Worm (Caenorhabditis elegans) whole organism, young adult: Measurements from ENCODE around the gene Y105C5B.18.

Experiments used
- F52B5.7 ChIP-seq: sonication (generic microtip); optimal IDR thresholded peaks from 2 replicates; lab custom pipeline; 2016; ENCODE audit warnings: mild to moderate bottlenecking, missing genetic modification characterization, missing compliant biosample characterization
- F55B11.4 ChIP-seq: sonication (generic microtip); optimal IDR thresholded peaks from 2 replicates; lab custom pipeline; 2016; ENCODE audit warnings: missing compliant biosample characterization, missing genetic modification characterization, borderline replicate concordance; ENCODE audit not compliant: insufficient read depth
- Y53G8AR.9 ChIP-seq: fragments of 200-800 bp; sonication (Bioruptor generic); conservative IDR thresholded peaks from 2 replicates; pipeline ENCODE4 v1.3.6; 2022; ENCODE audit warnings: missing genetic modification reagents, missing genetic modification characterization, missing compliant biosample characterization
- Y95B8A.8 ChIP-seq: fragments of 200-800 bp; sonication (Bioruptor generic); IDR thresholded peaks from 2 replicates; pipeline ENCODE4 v1.3.6; 2022; ENCODE audit warnings: missing genetic modification reagents, missing genetic modification characterization, missing compliant biosample characterization
- attf-3 ChIP-seq: fragments of 200-800 bp; sonication (Bioruptor generic); conservative IDR thresholded peaks from 2 replicates; pipeline ENCODE4 v1.3.6; 2022; ENCODE audit warnings: missing genetic modification reagents, missing genetic modification characterization, missing compliant biosample characterization
- attf-6 ChIP-seq: fragments of 200-800 bp; sonication (Bioruptor generic); IDR thresholded peaks from 2 replicates; pipeline ENCODE4 v1.3.6; 2022; ENCODE audit warnings: missing genetic modification reagents, missing genetic modification characterization, missing compliant biosample characterization
- ceh-40 ChIP-seq: fragments of 200-800 bp; sonication (Bioruptor generic); IDR thresholded peaks from 2 replicates; pipeline ENCODE4 v1.3.6; 2022; ENCODE audit warnings: missing genetic modification characterization, missing compliant biosample characterization
- ceh-58 ChIP-seq: fragments of 200-800 bp; sonication (Bioruptor generic); IDR thresholded peaks from 2 replicates; pipeline ENCODE4 v1.3.6; 2022; ENCODE audit warnings: missing genetic modification characterization, missing compliant biosample characterization
- efl-1 ChIP-seq: fragments of 150-350 bp; optimal IDR thresholded peaks from 2 replicates; lab custom pipeline; 2014; ENCODE audit warnings: missing biosample characterization, missing genetic modification reagents, missing genetic modification characterization
- ets-4 ChIP-seq: fragments of 200-800 bp; sonication (Bioruptor generic); optimal IDR thresholded peaks from 2 replicates; lab custom pipeline; 2018; ENCODE audit warnings: mild to moderate bottlenecking, missing genetic modification characterization, missing compliant biosample characterization
- him-1 ChIP-seq: sonication (generic microtip); optimal IDR thresholded peaks from 2 replicates; lab custom pipeline; 2016; ENCODE audit warnings: missing genotype, missing genetic modification reagents, missing genetic modification characterization, missing compliant biosample characterization
- lin-26 ChIP-seq: fragments of 200-800 bp; sonication (Bioruptor generic); IDR thresholded peaks from 2 replicates; pipeline ENCODE4 v1.3.6; 2022; ENCODE audit warnings: missing genetic modification reagents, missing genetic modification characterization, missing compliant biosample characterization
- lsl-1 ChIP-seq: fragments of 200-800 bp; sonication (Bioruptor generic); optimal IDR thresholded peaks from 2 replicates; lab custom pipeline; 2018; ENCODE audit warnings: mild to moderate bottlenecking, missing genetic modification characterization, moderate library complexity, missing compliant biosample characterization
- madf-10 ChIP-seq: sonication (generic microtip); optimal IDR thresholded peaks from 2 replicates; lab custom pipeline; 2016; ENCODE audit warnings: mild to moderate bottlenecking, missing genetic modification characterization, missing compliant biosample characterization
- mes-4 ChIP-seq: sonication (generic microtip); optimal IDR thresholded peaks from 2 replicates; lab custom pipeline; 2016; ENCODE audit warnings: missing genotype, missing genetic modification characterization, missing compliant biosample characterization
- nhr-120 ChIP-seq: fragments of 200-800 bp; sonication (Bioruptor generic); IDR thresholded peaks from 2 replicates; pipeline ENCODE4 v1.3.6; 2022; ENCODE audit warnings: missing genetic modification characterization, missing compliant biosample characterization
- pbrm-1 ChIP-seq: fragments of 200-800 bp; sonication (Bioruptor generic); IDR thresholded peaks from 2 replicates; pipeline ENCODE4 v1.3.6; 2022; ENCODE audit warnings: missing genetic modification reagents, missing genetic modification characterization, missing compliant biosample characterization
- pha-4 ChIP-seq: fragments of 150-350 bp; sonication (generic microtip); optimal IDR thresholded peaks from 2 replicates; lab custom pipeline; 2014; ENCODE audit warnings: missing biosample characterization, missing genetic modification reagents, missing genetic modification characterization
- repo-1 ChIP-seq: sonication (generic microtip); optimal IDR thresholded peaks from 2 replicates; lab custom pipeline; 2017; ENCODE audit warnings: mild to moderate bottlenecking, missing genetic modification characterization, missing compliant biosample characterization
- rpc-1 ChIP-seq, 2 experiments: fragments of 150-350 bp in 1 of 2; sonication (generic microtip) in 1 of 2; optimal IDR thresholded peaks; 2 replicates each; lab custom pipeline; 2014 to 2018; ENCODE audit warnings: missing biosample characterization in 1 of 2, missing genetic modification characterization in 1 of 2, missing genetic modification reagents in 1 of 2, missing genotype in 1 of 2
- snpc-4 ChIP-seq, 5 experiments: fragments of 150-350 bp in 1 of 5; sonication (generic microtip) in 4 of 5; optimal IDR thresholded peaks; 2 replicates each; lab custom pipeline; 2014 to 2018; ENCODE audit warnings: missing genetic modification characterization in 5 of 5, missing biosample characterization in 3 of 5, antibody characterized with exemption in 2 of 5, mild to moderate bottlenecking in 2 of 5, missing compliant biosample characterization in 2 of 5, missing genotype in 2 of 5, moderate library complexity in 2 of 5, missing genetic modification reagents in 1 of 5
- tbx-9 ChIP-seq: sonication (generic microtip); optimal IDR thresholded peaks from 2 replicates; lab custom pipeline; 2016; ENCODE audit warnings: borderline replicate concordance, missing genetic modification characterization, inconsistent platforms, missing compliant biosample characterization
- zfh-2 ChIP-seq: fragments of 200-800 bp; sonication (Bioruptor generic); conservative IDR thresholded peaks from 2 replicates; pipeline ENCODE4 v1.3.6; 2022; ENCODE audit warnings: missing genetic modification reagents, missing genetic modification characterization, missing compliant biosample characterization
- ztf-6 ChIP-seq: fragments of 200-800 bp; sonication (Bioruptor generic); IDR thresholded peaks from 2 replicates; pipeline ENCODE4 v1.3.6; 2022; ENCODE audit warnings: missing genetic modification reagents, missing genetic modification characterization, missing compliant biosample characterization

Gene Y105C5B.18

DNA sequence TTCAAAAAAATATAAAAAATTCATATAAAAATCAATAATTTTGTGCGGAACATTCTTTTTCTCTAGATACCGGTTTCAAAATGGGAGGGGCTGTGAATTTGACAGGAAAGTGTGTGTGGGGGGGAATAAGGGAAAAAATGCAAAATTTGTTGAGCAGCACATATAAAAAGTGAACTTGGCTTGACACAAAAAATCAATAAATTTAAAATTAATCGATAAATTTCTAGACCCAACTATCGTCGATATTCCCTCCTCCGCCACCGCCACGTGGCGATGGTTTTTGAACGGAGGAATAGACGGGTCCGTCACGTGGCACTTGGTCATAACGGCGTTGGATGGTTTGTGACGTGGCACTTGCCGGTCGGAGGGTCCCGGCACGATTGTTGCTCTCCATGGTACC is 33.5 kb downstream of the Y105C5B.18 start:
- TF ChIP-seq tbx-9 (tag; lab: Kevin White, UChicago), result no peak
- no peak for TF ChIP-seq attf-3 (GFP tag; lab: Robert Waterston, UW)
- TF ChIP-seq madf-10 (tag; lab: Kevin White, UChicago), result no peak
- no peak for TF ChIP-seq Y95B8A.8 (GFP tag; lab: Robert Waterston, UW)
- no peak for TF ChIP-seq mes-4 (tag; lab: Kevin White, UChicago)
- TF ChIP-seq Y53G8AR.9 (GFP tag; lab: Robert Waterston, UW), result no peak
- no peak for TF ChIP-seq attf-6 (GFP tag; lab: Robert Waterston, UW)
- TF ChIP-seq ets-4 (GFP tag; lab: Kevin White, UChicago), result no peak
- TF ChIP-seq repo-1 (tag; lab: Kevin White, UChicago), result no peak
- TF ChIP-seq efl-1 (GFP tag; lab: Kevin White, UChicago), result no peak
- TF ChIP-seq F52B5.7 (tag; lab: Kevin White, UChicago), result no peak

DNA sequence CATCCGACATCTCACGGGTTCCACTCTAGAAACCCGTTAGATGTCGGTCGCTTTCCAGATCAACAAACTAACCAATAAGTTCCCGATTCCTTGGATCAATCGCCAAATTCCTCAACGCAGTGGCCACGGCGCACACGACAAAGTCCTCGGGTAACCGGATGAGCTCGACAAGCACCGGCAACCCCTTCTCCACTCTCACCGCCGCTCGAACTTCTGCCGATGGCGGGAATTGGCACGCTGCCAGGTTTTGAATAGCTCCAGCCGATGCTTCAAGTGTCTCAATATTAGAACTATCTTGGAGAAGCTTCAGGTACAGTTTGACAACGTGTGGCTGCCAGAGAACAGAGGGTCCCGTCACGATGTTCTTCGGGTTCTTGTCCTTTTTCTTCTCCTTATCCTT is 35.3 kb downstream of the Y105C5B.18 start:
- no peak for TF ChIP-seq Y53G8AR.9 (GFP tag; lab: Robert Waterston, UW)
- TF ChIP-seq pha-4 (tag; lab: Kevin White, UChicago), result no peak
- peak; percentile 62 for TF ChIP-seq zfh-2 (GFP tag; lab: Robert Waterston, UW)

DNA sequence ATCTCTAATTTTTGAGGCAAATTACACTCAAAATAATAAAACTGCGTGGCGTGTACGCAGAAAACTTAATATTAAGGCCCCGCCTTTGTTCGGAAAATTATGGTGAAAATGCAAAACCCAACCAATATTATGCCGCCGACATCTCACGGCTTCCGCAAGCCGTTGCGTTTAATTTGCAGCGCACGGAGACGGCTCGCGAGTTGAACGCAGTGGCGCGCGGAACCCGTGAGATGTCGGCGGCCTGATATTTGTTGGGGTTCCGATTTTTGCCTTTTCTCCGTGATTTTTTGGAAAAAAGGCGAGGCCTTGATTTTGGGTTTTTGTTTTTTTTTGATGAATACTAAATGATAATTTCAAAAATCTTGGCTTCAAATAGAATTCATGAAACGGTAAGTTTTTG is 36.7 kb downstream of the Y105C5B.18 start:
- no peak for TF ChIP-seq ztf-6 (GFP tag; lab: Robert Waterston, UW)
- TF ChIP-seq lsl-1 (GFP tag; lab: Kevin White, UChicago), result no peak
- 0 out of 2 replicates have a peak, but pooled peaks have one; percentile 26 for TF ChIP-seq zfh-2 (GFP tag; lab: Robert Waterston, UW)
- no peak for TF ChIP-seq lin-26 (GFP tag; lab: Robert Waterston, UW)
- no peak for TF ChIP-seq snpc-4 (GFP tag; optimal IDR thresholded peaks at IDR 0.05; lab: Kevin White, UChicago)
- TF ChIP-seq snpc-4 (tag; optimal IDR thresholded peaks at IDR 0.05; lab: Kevin White, UChicago), result peak in 3 of 4 experiments; percentile 30 to 81 (median 49)

DNA sequence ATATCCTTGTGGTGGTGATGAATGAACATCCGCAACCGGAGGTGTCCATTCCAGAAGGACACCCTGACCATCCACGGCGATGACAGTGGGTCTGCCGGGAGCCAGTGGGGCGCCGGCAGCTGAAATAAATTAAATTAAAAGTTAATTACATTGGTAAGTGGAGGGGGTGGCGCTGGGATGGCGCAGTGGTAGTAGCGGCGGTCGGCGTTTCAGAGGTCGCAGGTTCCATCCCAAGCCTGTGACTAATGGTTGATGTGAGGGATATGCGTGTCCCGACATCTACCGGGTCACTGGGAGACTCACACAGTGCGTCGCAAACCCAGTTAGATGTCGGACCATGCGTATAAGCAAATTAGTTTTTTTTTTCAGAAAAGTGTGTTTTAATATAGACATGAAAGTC is 41.1 kb downstream of the Y105C5B.18 start:
- TF ChIP-seq rpc-1 (optimal IDR thresholded peaks at IDR 0.05; lab: Kevin White, UChicago), result no peak
- peak; percentile 41 for TF ChIP-seq rpc-1 (tag; optimal IDR thresholded peaks at IDR 0.05; lab: Kevin White, UChicago)
- TF ChIP-seq attf-6 (GFP tag; lab: Robert Waterston, UW), result 0 out of 2 replicates have a peak, but pooled peaks have one; percentile 28
- TF ChIP-seq snpc-4 (GFP tag; optimal IDR thresholded peaks at IDR 0.05; lab: Kevin White, UChicago), result peak; percentile 34
- peak in 3 of 4 experiments; percentile 18 to 90 (median 64) for TF ChIP-seq snpc-4 (tag; optimal IDR thresholded peaks at IDR 0.05; lab: Kevin White, UChicago)
- no peak for TF ChIP-seq him-1
- TF ChIP-seq zfh-2 (GFP tag; lab: Robert Waterston, UW), result peak; percentile 75
- 0 out of 2 replicates have a peak, but pooled peaks have one; percentile 14 for TF ChIP-seq ceh-40 (GFP tag; lab: Robert Waterston, UW)
- TF ChIP-seq F55B11.4 (tag; lab: Kevin White, UChicago), result no peak
- TF ChIP-seq, all 124 proteins: peak for 5

DNA sequence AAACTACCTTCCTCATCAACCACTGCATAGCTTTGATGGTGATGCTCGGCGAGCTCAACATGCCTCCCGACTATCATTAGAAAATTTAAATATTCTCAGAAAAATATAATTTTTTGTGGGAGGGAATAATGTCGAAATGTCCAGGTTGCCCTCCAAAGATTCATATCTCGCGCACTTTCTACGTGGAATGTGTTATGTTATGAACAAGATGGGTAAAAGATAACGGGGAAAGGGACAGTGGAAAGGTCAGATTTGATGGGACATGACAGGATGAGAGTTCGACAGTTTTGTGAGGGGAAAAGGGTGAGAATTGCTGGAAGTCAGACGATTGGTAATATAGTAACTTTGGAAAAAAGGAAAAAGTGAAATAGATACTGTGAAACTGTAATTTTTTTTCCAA is 41.9 kb downstream of the Y105C5B.18 start:
- TF ChIP-seq ceh-58 (GFP tag; lab: Robert Waterston, UW) (no peak), nhr-120 (no peak), ceh-40 (GFP tag; lab: Robert Waterston, UW) (no peak), pbrm-1 (no peak)
